Fruit fly (Drosophila melanogaster): ENCODE data around the gene Arpc3A.
A peak's percentile ranks its signal among the peaks of the same experiment; 100 is the strongest.

The Arpc3A gene

DNA sequence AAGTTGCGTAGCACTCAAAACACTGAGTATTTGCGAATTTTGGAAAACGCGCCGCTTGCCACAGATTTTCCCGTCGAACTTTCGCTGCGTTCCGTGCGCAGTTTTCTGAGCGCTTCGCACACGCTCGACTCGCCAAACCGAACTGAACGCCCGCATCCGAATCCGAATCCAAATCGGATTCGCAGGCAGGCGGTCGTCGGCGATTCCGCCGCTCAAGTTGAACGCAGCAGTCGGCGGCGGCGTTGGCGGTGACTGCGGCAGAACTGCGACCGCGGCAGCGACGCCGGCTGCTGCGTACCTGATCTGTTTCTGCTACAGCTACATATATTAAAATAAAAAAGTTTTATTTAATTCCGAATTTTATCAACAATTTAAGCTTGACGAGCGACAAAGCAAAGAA lies 41.2 kb downstream of the Arpc3A start, which contains the start of gene CG31183:
CG31183 (minus strand) TSS at position 329 of the 400 bp plus-strand sequence.
- TF ChIP-seq h (GFP tag; optimal IDR thresholded peaks at IDR 0.05) = peak; percentile 2
- TF ChIP-seq N (GFP tag; optimal IDR thresholded peaks at IDR 0.05) = no peak

All from whole organism, wandering third instar larva.